Worm (Caenorhabditis elegans): ENCODE measurements around the gene B0252.3.

The B0252.3 gene

ce11 chrII:6951250-6951806 is 43.8 kb upstream of the B0252.3 start, which contains the start of the genes malt-1 and ceh-38 (continued):
- no peak for TF ChIP-seq zip-11 (GFP tag; IDR thresholded peaks at IDR 0.05)
- no peak for TF ChIP-seq F26F4.8 (GFP tag; conservative IDR thresholded peaks at IDR 0.05)
- peak; percentile 96 for TF ChIP-seq rbr-2 (tag; optimal IDR thresholded peaks at IDR 0.05)
- TF ChIP-seq fos-1 (tag; optimal IDR thresholded peaks at IDR 0.05): peak; percentile 43
- TF ChIP-seq Y5F2A.4 (GFP tag; optimal IDR thresholded peaks at IDR 0.05): no peak
- TF ChIP-seq gei-8 (GFP tag; optimal IDR thresholded peaks at IDR 0.05): no peak
- peak; percentile 97 for TF ChIP-seq nhr-28 (tag; optimal IDR thresholded peaks at IDR 0.05)
- no peak for TF ChIP-seq daf-12 (tag; optimal IDR thresholded peaks at IDR 0.05)
- TF ChIP-seq fkh-10 (GFP tag; optimal IDR thresholded peaks at IDR 0.05): peak; percentile 97
- TF ChIP-seq lin-1 (GFP tag; IDR thresholded peaks at IDR 0.05): peak; percentile 47; the same call in 1 of the 2 replicates
- peak; percentile 35 to 84 for TF ChIP-seq hif-1 (tag; optimal IDR thresholded peaks at IDR 0.05)
- peak; percentile 12 for TF ChIP-seq spr-3 (GFP tag; optimal IDR thresholded peaks at IDR 0.05)
- TF ChIP-seq mdl-1 (tag; optimal IDR thresholded peaks at IDR 0.05): peak; percentile 54 to 98
- TF ChIP-seq F44E2.7 (GFP tag; IDR thresholded peaks at IDR 0.05): 0 out of 2 replicates have a peak, but pooled peaks have one; percentile 15
- TF ChIP-seq ceh-62 (tag; optimal IDR thresholded peaks at IDR 0.05): no peak
- no peak for TF ChIP-seq nhr-76 (tag; optimal IDR thresholded peaks at IDR 0.05)
- no peak for TF ChIP-seq D1046.2 (GFP tag; IDR thresholded peaks at IDR 0.05)
- TF ChIP-seq madf-5 (GFP tag; IDR thresholded peaks at IDR 0.05): no peak
- TF ChIP-seq ces-1 (GFP tag; optimal IDR thresholded peaks at IDR 0.05): no peak
- TF ChIP-seq zag-1 (tag; optimal IDR thresholded peaks at IDR 0.05): peak; percentile 18
- no peak for TF ChIP-seq set-16 (GFP tag; IDR thresholded peaks at IDR 0.05)
- peak; percentile 95 for TF ChIP-seq mes-2 (tag; optimal IDR thresholded peaks at IDR 0.05; ENCODE audit: poor library complexity, severe bottlenecking)
- peak; percentile 88 for TF ChIP-seq ceh-20 (GFP tag; IDR thresholded peaks at IDR 0.05)
- TF ChIP-seq mxl-3 (GFP tag; optimal IDR thresholded peaks at IDR 0.05): peak; percentile 93
- TF ChIP-seq aha-1 (tag): peak; percentile 92
- TF ChIP-seq lir-3 (tag; optimal IDR thresholded peaks at IDR 0.05): no peak
- TF ChIP-seq zip-2 (tag; optimal IDR thresholded peaks at IDR 0.05): peak; percentile 77
- TF ChIP-seq nhr-6 (tag; optimal IDR thresholded peaks at IDR 0.05): peak; percentile 95
- TF ChIP-seq lin-38 (GFP tag; IDR thresholded peaks at IDR 0.05): peak; percentile 73
- TF ChIP-seq lin-39 (tag; optimal IDR thresholded peaks at IDR 0.05): peak; percentile 65
- peak; percentile 88 for TF ChIP-seq ctbp-1 (GFP tag; IDR thresholded peaks at IDR 0.05)
- peak; percentile 59 for TF ChIP-seq zfp-2 (tag; optimal IDR thresholded peaks at IDR 0.05)
- TF ChIP-seq ceh-32 (tag; optimal IDR thresholded peaks at IDR 0.05; ENCODE audit: poor library complexity): peak; percentile 19
- 0 out of 2 replicates have a peak, but pooled peaks have one; percentile 50 for TF ChIP-seq saeg-2 (GFP tag; IDR thresholded peaks at IDR 0.05)
- peak; percentile 89 for TF ChIP-seq dmd-6 (GFP tag; IDR thresholded peaks at IDR 0.05)
- 0 out of 2 replicates have a peak, but pooled peaks have one; percentile 34 for TF ChIP-seq madf-9 (GFP tag; conservative IDR thresholded peaks at IDR 0.05)
- TF ChIP-seq aly-2 (tag; optimal IDR thresholded peaks at IDR 0.05): no peak
- TF ChIP-seq Y75B8A.6 (GFP tag; IDR thresholded peaks at IDR 0.05): no peak
- no peak for TF ChIP-seq ZK337.2 (GFP tag; IDR thresholded peaks at IDR 0.05)
- TF ChIP-seq lin-29 (GFP tag; IDR thresholded peaks at IDR 0.05): peak; percentile 34; the same call in 1 of the 2 replicates
- TF ChIP-seq unc-130 (GFP tag; optimal IDR thresholded peaks at IDR 0.05): peak; percentile 16
- TF ChIP-seq mdt-29 (GFP tag; IDR thresholded peaks at IDR 0.05): 0 out of 2 replicates have a peak, but pooled peaks have one; percentile 31
- peak; percentile 99 for TF ChIP-seq hlh-30 (tag; optimal IDR thresholded peaks at IDR 0.05; ENCODE audit: insufficient read depth)
- TF ChIP-seq sdz-12 (GFP tag; optimal IDR thresholded peaks at IDR 0.05): no peak
- TF ChIP-seq nhr-237 (tag; optimal IDR thresholded peaks at IDR 0.05): no peak
- peak; percentile 74 for TF ChIP-seq F10B5.3 (tag; optimal IDR thresholded peaks at IDR 0.05)
- TF ChIP-seq ceh-28 (tag; optimal IDR thresholded peaks at IDR 0.05): no peak
- TF ChIP-seq hmg-1.1 (GFP tag; IDR thresholded peaks at IDR 0.05): peak; percentile 96
- peak; percentile 44 for TF ChIP-seq pqm-1 (tag; optimal IDR thresholded peaks at IDR 0.05)
- TF ChIP-seq daf-8 (GFP tag; IDR thresholded peaks at IDR 0.05): no peak
- TF ChIP-seq egl-43 (GFP tag; IDR thresholded peaks at IDR 0.05): peak; percentile 45; the same call in 1 of the 2 replicates
